Worm (Caenorhabditis elegans): Measurements from ENCODE around the gene pdf-1.

- TF ChIP-seq sdz-38 (tag; optimal IDR thresholded peaks at IDR 0.05): no peak
- no peak for TF ChIP-seq lin-40 (tag; optimal IDR thresholded peaks at IDR 0.05)
- TF ChIP-seq aptf-2 (GFP tag; conservative IDR thresholded peaks at IDR 0.05): no peak
These were observed 5.9 kb downstream of the pdf-1 start, which contains the start of gene T07E3.2 for ce11 chrIII:6906409-6906808.

Data from whole organism, young adult.